Worm (Caenorhabditis elegans) whole organism, mixed stage, embryonic: ENCODE results near the gene Y32G9A.5.

ENCODE experiments used
- M03D4.4 ChIP-seq: sonication (generic microtip); optimal IDR thresholded peaks from 2 replicates; lab custom pipeline; 2017; ENCODE audit warnings: mild to moderate bottlenecking, missing genetic modification characterization, missing compliant biosample characterization
- bed-3 ChIP-seq: fragments of 200-800 bp; sonication (Bioruptor generic); optimal IDR thresholded peaks from 3 replicates; lab custom pipeline; 2018; ENCODE audit warnings: mild to moderate bottlenecking, missing genetic modification characterization, moderate library complexity, missing compliant biosample characterization
- blmp-1 ChIP-seq: fragments of 150-350 bp; optimal IDR thresholded peaks from 2 replicates; lab custom pipeline; 2014; ENCODE audit warnings: missing biosample characterization, missing genetic modification characterization
- ceh-39 ChIP-seq: fragments of 150-350 bp; optimal IDR thresholded peaks from 2 replicates; lab custom pipeline; 2014; ENCODE audit warnings: missing biosample characterization, missing genetic modification characterization
- ceh-43 ChIP-seq: fragments of 200-800 bp; sonication (Bioruptor generic); optimal IDR thresholded peaks from 2 replicates; lab custom pipeline; 2018; ENCODE audit warnings: mild to moderate bottlenecking, missing genetic modification characterization, moderate library complexity, missing compliant biosample characterization
- ceh-83 ChIP-seq: fragments of 200-800 bp; sonication (Bioruptor generic); optimal IDR thresholded peaks from 2 replicates; lab custom pipeline; 2018; ENCODE audit warnings: mild to moderate bottlenecking, missing genetic modification characterization, missing compliant biosample characterization
- ces-1 ChIP-seq: fragments of 150-350 bp; optimal IDR thresholded peaks from 2 replicates; lab custom pipeline; 2014; ENCODE audit warnings: missing biosample characterization, missing genetic modification reagents, missing genetic modification characterization
- cnd-1 ChIP-seq: fragments of 200-800 bp; sonication (Bioruptor generic); optimal IDR thresholded peaks from 2 replicates; lab custom pipeline; 2018; ENCODE audit warnings: mild to moderate bottlenecking, missing genetic modification characterization, missing compliant biosample characterization
- drap-1 ChIP-seq: fragments of 200-800 bp; sonication (Bioruptor generic); optimal IDR thresholded peaks from 3 replicates; lab custom pipeline; 2018; ENCODE audit warnings: mild to moderate bottlenecking, missing genetic modification characterization, missing compliant biosample characterization
- elt-3 ChIP-seq: fragments of 150-350 bp; optimal IDR thresholded peaks from 2 replicates; lab custom pipeline; 2014; ENCODE audit warnings: missing biosample characterization, missing genetic modification characterization
- flh-1 ChIP-seq: fragments of 200-800 bp; sonication (Bioruptor generic); optimal IDR thresholded peaks from 2 replicates; lab custom pipeline; 2018; ENCODE audit warnings: mild to moderate bottlenecking, missing genetic modification characterization, moderate library complexity, missing compliant biosample characterization
- ham-2 ChIP-seq: fragments of 200-800 bp; sonication (Bioruptor generic); optimal IDR thresholded peaks from 2 replicates; lab custom pipeline; 2018; ENCODE audit warnings: mild to moderate bottlenecking, missing genetic modification characterization, missing compliant biosample characterization
- hlh-1 ChIP-seq: fragments of 150-350 bp; optimal IDR thresholded peaks from 2 replicates; lab custom pipeline; 2014; ENCODE audit warnings: missing biosample characterization, missing genetic modification reagents, missing genetic modification characterization
- lin-13 ChIP-seq: fragments of 150-350 bp; optimal IDR thresholded peaks from 2 replicates; lab custom pipeline; 2014; ENCODE audit warnings: missing biosample characterization, missing genetic modification characterization
- lin-32 ChIP-seq: fragments of 200-800 bp; sonication (Bioruptor generic); optimal IDR thresholded peaks from 2 replicates; lab custom pipeline; 2018; ENCODE audit warnings: mild to moderate bottlenecking, missing genetic modification characterization, missing compliant biosample characterization
- mab-5 ChIP-seq: fragments of 150-350 bp; optimal IDR thresholded peaks from 2 replicates; lab custom pipeline; 2014; ENCODE audit warnings: missing biosample characterization, missing genetic modification characterization
- mep-1 ChIP-seq: fragments of 150-350 bp; optimal IDR thresholded peaks from 2 replicates; lab custom pipeline; 2017; ENCODE audit warnings: missing biosample characterization, missing genetic modification reagents, missing genetic modification characterization, inconsistent platforms
- mls-2 ChIP-seq: sonication (generic microtip); optimal IDR thresholded peaks from 2 replicates; lab custom pipeline; 2016; ENCODE audit warnings: mild to moderate bottlenecking, missing genetic modification characterization, moderate library complexity, missing compliant biosample characterization
- nhr-12 ChIP-seq: fragments of 150-350 bp; optimal IDR thresholded peaks from 2 replicates; lab custom pipeline; 2014; ENCODE audit warnings: missing biosample characterization, missing genetic modification characterization
- nhr-237 ChIP-seq: fragments of 150-350 bp; optimal IDR thresholded peaks from 2 replicates; lab custom pipeline; 2014; ENCODE audit warnings: missing biosample characterization, missing genetic modification characterization
- nhr-76 ChIP-seq: sonication (generic microtip); optimal IDR thresholded peaks from 2 replicates; lab custom pipeline; 2017; ENCODE audit warnings: missing biosample characterization, missing genetic modification characterization
- pha-4 ChIP-seq: fragments of 150-350 bp; optimal IDR thresholded peaks from 2 replicates; lab custom pipeline; 2018; ENCODE audit warnings: missing biosample characterization, missing genetic modification reagents, missing genetic modification characterization
- snpc-4 ChIP-seq: fragments of 150-350 bp; optimal IDR thresholded peaks from 2 replicates; lab custom pipeline; 2014; ENCODE audit warnings: missing biosample characterization, missing genetic modification characterization
- tbx-8 ChIP-seq: fragments of 200-800 bp; sonication (Bioruptor generic); optimal IDR thresholded peaks from 2 replicates; lab custom pipeline; 2018; ENCODE audit warnings: mild to moderate bottlenecking, missing genetic modification characterization, moderate library complexity, missing compliant biosample characterization
- unc-120 ChIP-seq: sonication (generic microtip); optimal IDR thresholded peaks from 2 replicates; lab custom pipeline; 2017; ENCODE audit warnings: missing genetic modification characterization, missing compliant biosample characterization; ENCODE audit not compliant: poor library complexity, severe bottlenecking
- unc-39 ChIP-seq: fragments of 150-350 bp; optimal IDR thresholded peaks from 2 replicates; lab custom pipeline; 2014; ENCODE audit warnings: missing biosample characterization, missing genetic modification characterization
- unc-62 ChIP-seq: fragments of 150-350 bp; optimal IDR thresholded peaks from 2 replicates; lab custom pipeline; 2014; ENCODE audit warnings: missing biosample characterization, missing genetic modification reagents, missing genetic modification characterization
- zip-8 ChIP-seq: fragments of 150-350 bp; optimal IDR thresholded peaks from 2 replicates; lab custom pipeline; 2014; ENCODE audit warnings: missing biosample characterization, missing genetic modification characterization
- ztf-11 ChIP-seq: fragments of 150-350 bp; optimal IDR thresholded peaks from 2 replicates; lab custom pipeline; 2014; ENCODE audit warnings: missing biosample characterization, missing genetic modification characterization

Gene Y32G9A.5

ce11 chrV:1895483-1895882, 12.0 kb upstream of the Y32G9A.5 start, which contains the start of gene nphp-2:
TSS of gene nphp-2 (plus strand) at chrV:1895783.
- no peak for TF ChIP-seq unc-120 (tag; lab: Kevin White, UChicago)
- TF ChIP-seq mls-2, result no peak
- no peak for TF ChIP-seq drap-1 (GFP tag; lab: Kevin White, UChicago)
- no peak for TF ChIP-seq ceh-43 (GFP tag; lab: Kevin White, UChicago)
- TF ChIP-seq nhr-12 (tag; lab: Kevin White, UChicago), result no peak
- no peak for TF ChIP-seq lin-13
- TF ChIP-seq ztf-11 (tag; lab: Kevin White, UChicago), result no peak
- TF ChIP-seq cnd-1, result no peak

- no peak for TF ChIP-seq ces-1
- TF ChIP-seq nhr-76 (tag; lab: Kevin White, UChicago), result no peak
- TF ChIP-seq unc-62 (GFP tag; lab: Kevin White, UChicago), result no peak
- TF ChIP-seq nhr-237 (tag; lab: Kevin White, UChicago), result no peak
- no peak for TF ChIP-seq blmp-1
- no peak for TF ChIP-seq bed-3
- no peak for TF ChIP-seq elt-3 (tag; lab: Kevin White, UChicago)
- no peak for TF ChIP-seq ceh-39 (tag; lab: Kevin White, UChicago)
- TF ChIP-seq lin-32 (GFP tag; lab: Kevin White, UChicago), result no peak
These were observed 1.1 kb downstream of the Y32G9A.5 start, which contains the start of gene srp-3 for ce11 chrV:1908542-1908941. TSS of gene srp-3 (plus strand) at chrV:1908842.

DNA sequence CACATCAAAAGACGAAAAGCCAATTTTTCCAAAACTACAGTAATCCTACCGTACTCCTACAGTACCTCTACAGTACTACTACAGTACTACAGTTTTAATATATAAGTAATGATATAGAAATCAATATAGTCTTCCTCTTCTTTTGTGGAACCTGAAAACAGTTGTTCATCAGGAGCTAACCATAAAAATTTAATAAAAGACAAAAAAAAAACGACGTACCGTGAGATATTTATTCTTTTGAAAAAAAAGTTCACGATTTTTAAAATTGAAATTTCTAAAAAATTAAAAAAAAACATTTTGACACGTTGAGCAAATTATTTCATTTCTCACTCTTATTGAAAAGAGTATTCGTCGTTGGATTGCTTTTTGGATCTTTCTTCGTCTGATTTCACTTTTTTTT, 3.7 kb downstream of the Y32G9A.5 start, which contains the start of gene Y32G9A.3:
Y32G9A.3 (plus strand) TSS at position 301 of the 400 bp plus-strand sequence.
- TF ChIP-seq cnd-1, result no peak
- no peak for TF ChIP-seq mls-2
- no peak for TF ChIP-seq unc-62 (GFP tag; lab: Kevin White, UChicago)

DNA sequence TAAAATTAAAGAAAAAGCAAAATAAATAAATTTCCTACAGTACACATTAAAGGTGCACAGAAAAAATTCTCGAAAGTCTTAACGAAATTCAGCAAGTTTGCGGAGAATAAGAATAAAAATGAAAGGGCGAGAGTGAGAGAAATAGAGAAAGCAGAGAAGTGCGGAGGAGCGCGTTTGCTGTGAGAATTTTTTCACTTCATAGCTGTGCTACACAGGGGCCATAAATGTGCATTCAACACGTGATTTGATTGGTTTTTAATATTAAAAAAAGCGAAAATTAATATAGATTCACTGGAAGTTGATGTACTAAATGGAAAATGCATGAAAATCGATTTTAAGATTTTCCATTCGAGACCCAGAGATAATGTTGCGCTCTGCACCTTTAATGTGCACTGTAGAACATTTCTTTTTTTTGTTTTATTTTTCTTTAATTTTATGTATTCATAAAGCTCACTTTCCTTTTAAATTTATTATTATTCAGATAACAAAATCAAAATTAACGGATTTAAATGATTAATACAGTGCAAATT, 10.6 kb downstream of the Y32G9A.5 start, which contains the start of gene Y32G9A.2:
Y32G9A.2 (plus strand) TSS at position 480 of the 530 bp plus-strand sequence.
- TF ChIP-seq ces-1, result peak; percentile 11
- TF ChIP-seq ham-2 (GFP tag; lab: Kevin White, UChicago), result no peak
- peak; percentile 25 for TF ChIP-seq mep-1
- TF ChIP-seq snpc-4, result no peak
- TF ChIP-seq blmp-1, result peak; percentile 22
- TF ChIP-seq hlh-1, result no peak
- TF ChIP-seq pha-4 (tag; lab: Kevin White, UChicago), result no peak

DNA sequence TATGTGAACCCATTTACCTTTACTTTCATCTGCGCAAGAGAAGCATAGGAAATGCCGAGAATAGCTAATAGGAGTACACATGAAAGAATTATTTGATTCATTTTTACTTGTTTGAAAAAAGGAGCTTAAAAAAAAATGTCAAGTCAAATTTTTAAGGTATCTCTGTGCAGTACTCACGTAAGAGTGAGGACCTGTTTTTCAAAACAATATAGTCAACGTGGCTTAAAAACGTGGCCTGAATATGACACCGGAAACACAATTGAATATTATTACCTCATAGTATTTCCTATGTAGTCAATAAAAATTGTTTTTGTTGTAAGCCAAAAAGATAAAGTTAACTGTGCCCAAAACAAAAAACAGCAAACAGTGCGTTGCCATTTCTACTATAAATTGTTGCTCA, 12.7 kb downstream of the Y32G9A.5 start, which contains the start of gene Y32G9A.12:
Y32G9A.12 (minus strand) TSS at position 101 of the 400 bp plus-strand sequence.
- TF ChIP-seq M03D4.4 (no peak), nhr-12 (tag; lab: Kevin White, UChicago) (no peak), hlh-1 (no peak), lin-32 (GFP tag; lab: Kevin White, UChicago) (no peak), ham-2 (GFP tag; lab: Kevin White, UChicago) (no peak), lin-13 (no peak), unc-39 (tag; lab: Kevin White, UChicago) (no peak), ceh-83 (GFP tag; lab: Kevin White, UChicago) (no peak), zip-8 (tag; lab: Kevin White, UChicago) (no peak), elt-3 (tag; lab: Kevin White, UChicago) (no peak), blmp-1 (no peak), ces-1 (no peak), bed-3 (no peak), unc-62 (GFP tag; lab: Kevin White, UChicago) (no peak), ceh-39 (tag; lab: Kevin White, UChicago) (no peak), tbx-8 (GFP tag; lab: Kevin White, UChicago) (no peak), nhr-237 (tag; lab: Kevin White, UChicago) (no peak)

DNA sequence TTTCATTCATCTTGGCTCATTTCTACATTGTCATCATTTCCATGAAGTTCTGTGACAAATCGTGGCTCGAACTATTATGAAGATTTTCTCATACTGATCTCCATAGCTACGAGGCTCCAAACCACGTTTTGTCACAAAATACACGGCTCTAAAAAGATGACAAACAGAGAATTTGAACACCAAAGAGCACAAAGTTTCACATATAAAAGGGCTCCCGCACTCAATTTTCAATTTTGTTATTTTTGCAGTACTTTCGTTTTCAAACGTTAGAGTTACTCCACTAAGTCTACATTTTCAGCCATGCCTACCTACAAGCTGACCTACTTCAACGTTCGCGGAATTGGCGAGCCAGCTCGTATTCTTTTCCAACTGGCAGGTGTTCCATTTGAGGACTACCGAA, 13.9 kb downstream of the Y32G9A.5 start, which contains the start of gene gst-37:
gst-37 (plus strand) TSS at position 301 of the 400 bp plus-strand sequence.
- no peak for TF ChIP-seq flh-1 (GFP tag; lab: Kevin White, UChicago)
- TF ChIP-seq ces-1, result no peak
- no peak for TF ChIP-seq unc-120 (tag; lab: Kevin White, UChicago)
- no peak for TF ChIP-seq mls-2
- no peak for TF ChIP-seq mep-1
- TF ChIP-seq tbx-8 (GFP tag; lab: Kevin White, UChicago), result no peak
- TF ChIP-seq drap-1 (GFP tag; lab: Kevin White, UChicago), result no peak
- TF ChIP-seq mab-5 (tag; lab: Kevin White, UChicago), result no peak
- TF ChIP-seq nhr-237 (tag; lab: Kevin White, UChicago), result no peak
- no peak for TF ChIP-seq unc-39 (tag; lab: Kevin White, UChicago)
- no peak for TF ChIP-seq lin-13
- no peak for TF ChIP-seq snpc-4
